Worm (Caenorhabditis elegans): ENCODE data around the gene pigw-1.

DNA sequence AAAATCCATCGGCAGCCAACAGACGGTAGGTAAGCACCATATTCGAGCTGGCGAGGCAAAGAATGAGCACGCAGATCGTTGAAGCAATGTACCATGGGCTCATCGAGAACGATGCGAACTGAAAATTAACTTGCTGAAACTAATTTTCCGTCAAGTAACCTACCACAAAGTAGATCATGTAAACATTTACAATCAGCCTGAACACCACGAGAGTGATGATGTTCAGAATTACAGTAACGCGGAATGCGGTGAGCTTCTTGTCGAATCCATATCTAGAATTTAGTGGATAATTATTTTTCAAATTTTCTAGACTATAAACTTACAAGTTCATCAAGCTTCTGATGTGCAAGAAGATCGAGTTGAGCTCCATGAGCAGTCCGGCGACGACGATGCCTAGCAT is 55.2 kb downstream of the pigw-1 start:
- TF ChIP-seq hmg-20 (GFP tag; IDR thresholded peaks at IDR 0.05) = no peak
- TF ChIP-seq hrde-1 (tag; optimal IDR thresholded peaks at IDR 0.05; ENCODE audit: borderline replicate concordance) = no peak
- no peak for TF ChIP-seq lsl-1 (GFP tag; optimal IDR thresholded peaks at IDR 0.05)
- TF ChIP-seq snpc-4 (GFP tag; optimal IDR thresholded peaks at IDR 0.05) = no peak
- TF ChIP-seq snpc-4 (tag; optimal IDR thresholded peaks at IDR 0.05) = no peak
- TF ChIP-seq pha-4 (tag; optimal IDR thresholded peaks at IDR 0.05) = no peak
- no peak for TF ChIP-seq F39B2.1 (GFP tag; IDR thresholded peaks at IDR 0.05)
- no peak for TF ChIP-seq lir-1 (GFP tag; conservative IDR thresholded peaks at IDR 0.05)
- no peak for TF ChIP-seq F49E8.2 (tag; optimal IDR thresholded peaks at IDR 0.05; ENCODE audit: insufficient read depth)
